Worm (Caenorhabditis elegans) whole organism, early embryonic: ENCODE data around the gene K02E10.5.

Experiments used
- ama-1 ChIP-seq: fragments of 150-350 bp; optimal IDR thresholded peaks from 2 replicates; lab custom pipeline; 2014
- ceh-36 ChIP-seq: sonication (generic microtip); optimal IDR thresholded peaks from 2 replicates; lab custom pipeline; 2016; ENCODE audit warnings: missing genetic modification characterization, inconsistent platforms, missing compliant biosample characterization
- flt-1 ChIP-seq: fragments of 200-800 bp; sonication (Bioruptor generic); IDR thresholded peaks from 2 replicates; pipeline ENCODE4 v1.3.6; 2022; ENCODE audit warnings: missing genetic modification characterization, missing compliant biosample characterization
- hmbx-1 ChIP-seq: sonication (generic microtip); optimal IDR thresholded peaks from 2 replicates; lab custom pipeline; 2016; ENCODE audit warnings: mild to moderate bottlenecking, missing genetic modification characterization, missing compliant biosample characterization
- hmg-4 ChIP-seq: fragments of 200-800 bp; sonication (Bioruptor generic); optimal IDR thresholded peaks from 2 replicates; lab custom pipeline; 2018; ENCODE audit warnings: mild to moderate bottlenecking, missing genetic modification characterization, missing compliant biosample characterization
- sea-1 ChIP-seq: fragments of 200-800 bp; sonication (Bioruptor generic); conservative IDR thresholded peaks from 2 replicates; pipeline ENCODE4 v1.3.6; 2022; ENCODE audit warnings: missing genetic modification characterization, missing compliant biosample characterization

DNA sequence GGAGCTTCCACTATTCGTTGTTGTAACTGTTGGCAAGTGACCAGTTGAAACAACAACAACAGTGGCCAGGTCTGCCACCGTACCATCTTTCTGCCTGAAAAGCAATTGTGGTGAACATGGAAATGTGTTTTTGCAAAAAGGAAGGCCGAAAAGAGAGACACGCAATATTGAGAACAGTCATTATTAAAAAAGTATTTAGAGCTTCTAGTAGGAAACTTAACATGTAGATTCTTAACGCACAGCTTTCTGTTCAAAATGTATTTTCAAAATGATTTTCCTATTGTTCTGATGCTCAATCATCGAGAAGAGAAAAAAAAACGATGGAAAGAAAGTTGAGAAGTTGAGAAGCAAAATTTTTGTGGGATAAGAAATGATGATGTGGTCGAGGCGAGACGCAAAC is 36.5 kb upstream of the K02E10.5 start, which contains the start of gene syg-1:
- TF ChIP-seq flt-1 (GFP tag; lab: Robert Waterston, UW) = no peak
- no peak for TF ChIP-seq hmg-4
- TF ChIP-seq hmbx-1 (tag; lab: Kevin White, UChicago) = no peak
- TF ChIP-seq sea-1 = no peak
- no peak for TF ChIP-seq ama-1
- TF ChIP-seq ceh-36 = no peak
